Worm (Caenorhabditis elegans): ENCODE results near the gene grd-12.

DNA sequence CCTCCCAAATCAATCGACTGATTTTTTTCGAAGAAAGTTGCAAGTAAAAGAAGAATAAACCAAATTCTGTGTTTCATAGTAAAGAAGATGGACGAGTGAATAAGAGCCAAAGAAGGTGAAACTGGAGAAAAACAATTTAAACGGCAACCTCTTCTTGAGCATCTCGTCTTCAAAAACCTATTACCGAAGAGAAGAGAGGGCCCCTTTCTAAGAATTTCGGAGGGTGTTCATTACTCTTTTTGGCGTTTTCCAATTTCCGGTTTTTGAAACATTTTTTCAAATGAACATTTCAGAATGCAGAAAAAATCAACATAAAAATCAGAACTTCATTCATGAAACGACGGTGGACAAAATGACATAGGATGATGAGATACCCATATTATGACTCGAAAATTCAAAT lies 33.3 kb downstream of the grd-12 start, which contains the start of gene nmr-2:
- TF ChIP-seq mab-5 (tag; optimal IDR thresholded peaks at IDR 0.05) = no peak
- TF ChIP-seq snpc-4 (tag; optimal IDR thresholded peaks at IDR 0.05) = no peak
- no peak for TF ChIP-seq ceh-39 (tag; optimal IDR thresholded peaks at IDR 0.05)
- TF ChIP-seq elt-1 (tag; optimal IDR thresholded peaks at IDR 0.05; ENCODE audit: borderline replicate concordance, insufficient read depth) = no peak
- TF ChIP-seq drap-1 (GFP tag; optimal IDR thresholded peaks at IDR 0.05) = no peak
- no peak for TF ChIP-seq lsy-2 (tag; optimal IDR thresholded peaks at IDR 0.05)
- TF ChIP-seq tbx-8 (GFP tag; optimal IDR thresholded peaks at IDR 0.05) = no peak
